Worm (Caenorhabditis elegans) whole organism, L1 larva: Measurements from ENCODE around the gene K02D3.2.

Experiments used
- ama-1 ChIP-seq: fragments of 150-350 bp; optimal IDR thresholded peaks from 2 replicates; lab custom pipeline; 2014
- ceh-63 ChIP-seq: fragments of 200-800 bp; sonication (Bioruptor generic); optimal IDR thresholded peaks from 2 replicates; lab custom pipeline; 2018; ENCODE audit warnings: mild to moderate bottlenecking, missing genetic modification characterization, missing compliant biosample characterization
- elt-3 ChIP-seq, 6 experiments: fragments of 150-350 bp in 1 of 6; sonication (generic microtip); optimal IDR thresholded peaks; 2 replicates each; lab custom pipeline; 2017 to 2018; ENCODE audit warnings: missing biosample characterization in 6 of 6, missing genetic modification characterization in 6 of 6, inconsistent platforms in 1 of 6
- mdl-1 ChIP-seq, 2 experiments: fragments of 150-350 bp; optimal IDR thresholded peaks; 2 replicates each; lab custom pipeline; 2014 to 2017; ENCODE audit warnings: missing biosample characterization in 2 of 2, missing genetic modification characterization in 2 of 2, inconsistent platforms in 1 of 2
- nhr-11 ChIP-seq: fragments of 150-350 bp; optimal IDR thresholded peaks from 2 replicates; lab custom pipeline; 2014; ENCODE audit warnings: missing biosample characterization, missing genetic modification characterization
- nhr-77 ChIP-seq: fragments of 150-350 bp; optimal IDR thresholded peaks from 2 replicates; lab custom pipeline; 2014; ENCODE audit warnings: missing biosample characterization, missing genetic modification characterization
- pqm-1 ChIP-seq: sonication (generic microtip); optimal IDR thresholded peaks from 3 replicates; lab custom pipeline; 2017; ENCODE audit warnings: missing biosample characterization, missing genetic modification characterization
- rnt-1 ChIP-seq: sonication (generic microtip); optimal IDR thresholded peaks from 2 replicates; lab custom pipeline; 2016; ENCODE audit warnings: mild to moderate bottlenecking, missing genetic modification characterization, moderate library complexity, missing compliant biosample characterization
- ztf-11 ChIP-seq, 2 experiments: sonication (generic microtip); optimal IDR thresholded peaks; 2 replicates each; lab custom pipeline; 2016 to 2017; ENCODE audit warnings: missing genetic modification characterization in 2 of 2, missing biosample characterization in 1 of 2, missing compliant biosample characterization in 1 of 2

DNA sequence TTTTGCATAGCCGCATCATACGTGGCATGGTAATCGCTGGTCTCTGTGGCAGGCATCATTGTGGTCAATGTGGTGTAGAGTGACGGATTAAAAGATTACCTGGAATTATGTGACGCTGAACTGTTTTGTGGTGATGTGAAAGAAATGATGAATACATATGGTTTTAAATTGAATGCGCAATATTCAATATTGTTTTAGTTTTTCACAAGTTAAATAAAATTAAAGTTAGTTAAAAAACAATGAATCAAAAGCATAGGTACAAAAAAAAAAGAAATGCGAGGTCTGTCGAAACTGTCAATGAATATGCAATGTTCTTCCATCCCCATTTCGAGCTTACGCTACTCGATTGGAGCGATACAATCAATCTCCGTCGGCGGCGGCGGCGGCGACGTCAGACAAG, at the start of gene K02D3.2:
- TF ChIP-seq pqm-1 (tag; lab: Kevin White, UChicago) (no peak), elt-3 (tag; optimal IDR thresholded peaks at IDR 0.05; lab: Kevin White, UChicago) (no peak), ztf-11 (tag; optimal IDR thresholded peaks at IDR 0.05; lab: Kevin White, UChicago) (no peak), nhr-77 (tag; lab: Kevin White, UChicago) (no peak), ceh-63 (GFP tag; lab: Kevin White, UChicago) (no peak), mdl-1 (tag; optimal IDR thresholded peaks at IDR 0.05; lab: Kevin White, UChicago) (no peak), rnt-1 (no peak), ama-1 (lab: Kevin White, UChicago) (no peak), nhr-11 (no peak)
